Fruit fly (Drosophila melanogaster) S2 (cell line): ENCODE measurements around the gene CG14711.

Source experiments
- CG8478 ChIP-seq: fragments of >200 bp; optimal IDR thresholded peaks from 2 replicates; lab custom pipeline; 2018
- CTCF ChIP-seq, 2 experiments: fragments of >200 bp; optimal IDR thresholded peaks; 2 replicates each; lab custom pipeline; 2018

Gene CG14711

DNA sequence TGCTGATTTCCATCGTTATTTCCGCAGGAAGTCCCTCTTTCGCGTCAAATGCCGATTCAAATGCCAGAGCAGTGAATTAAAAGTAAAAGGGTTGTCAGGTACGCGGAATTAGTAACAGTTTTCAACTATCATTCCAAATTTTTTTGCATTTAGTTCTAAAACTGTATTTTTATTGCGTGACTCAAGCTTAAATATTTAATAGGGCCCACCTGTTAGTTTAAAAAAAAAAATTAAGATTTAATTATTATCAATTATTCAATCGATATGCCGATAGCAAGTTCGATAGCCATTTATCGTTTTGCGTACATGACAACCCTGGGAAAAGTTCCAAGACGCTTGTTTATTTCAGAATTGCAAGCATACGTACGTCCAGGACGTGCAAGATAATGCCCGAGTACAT lies at the start of gene CG14711:
TSS of gene CG14711 (plus strand) at position 315 of the 400 bp plus-strand sequence.
- TF ChIP-seq CG8478 (no peak), CTCF (optimal IDR thresholded peaks at IDR 0.05; lab: Kevin White, UChicago) (no peak)

DNA sequence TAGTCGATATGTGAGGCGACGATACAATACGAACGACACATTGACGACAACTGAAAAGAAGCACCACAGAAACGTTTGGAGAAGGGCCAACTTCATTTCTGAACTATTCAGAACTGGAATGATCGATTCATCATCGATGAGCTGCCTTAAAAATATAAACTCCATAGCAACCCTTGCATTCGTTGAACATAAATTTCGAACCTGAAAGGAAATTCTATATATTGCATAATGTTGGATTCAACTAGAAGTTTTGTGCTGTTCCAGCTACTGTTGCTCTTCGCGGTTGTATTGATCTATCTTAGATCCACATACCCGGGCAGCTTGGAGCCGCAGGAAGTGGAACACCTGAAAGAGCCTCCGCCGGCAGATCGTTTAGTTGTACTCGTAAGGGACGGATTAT lies 44.5 kb upstream of the CG14711 start, which contains the start of the genes CG6790 and CG5342:
TSS of gene CG6790 (minus strand) at position 101 of the 400 bp plus-strand sequence.
TSS of gene CG5342 (plus strand) at position 182 of the 400 bp plus-strand sequence.
- no peak for TF ChIP-seq CG8478

DNA sequence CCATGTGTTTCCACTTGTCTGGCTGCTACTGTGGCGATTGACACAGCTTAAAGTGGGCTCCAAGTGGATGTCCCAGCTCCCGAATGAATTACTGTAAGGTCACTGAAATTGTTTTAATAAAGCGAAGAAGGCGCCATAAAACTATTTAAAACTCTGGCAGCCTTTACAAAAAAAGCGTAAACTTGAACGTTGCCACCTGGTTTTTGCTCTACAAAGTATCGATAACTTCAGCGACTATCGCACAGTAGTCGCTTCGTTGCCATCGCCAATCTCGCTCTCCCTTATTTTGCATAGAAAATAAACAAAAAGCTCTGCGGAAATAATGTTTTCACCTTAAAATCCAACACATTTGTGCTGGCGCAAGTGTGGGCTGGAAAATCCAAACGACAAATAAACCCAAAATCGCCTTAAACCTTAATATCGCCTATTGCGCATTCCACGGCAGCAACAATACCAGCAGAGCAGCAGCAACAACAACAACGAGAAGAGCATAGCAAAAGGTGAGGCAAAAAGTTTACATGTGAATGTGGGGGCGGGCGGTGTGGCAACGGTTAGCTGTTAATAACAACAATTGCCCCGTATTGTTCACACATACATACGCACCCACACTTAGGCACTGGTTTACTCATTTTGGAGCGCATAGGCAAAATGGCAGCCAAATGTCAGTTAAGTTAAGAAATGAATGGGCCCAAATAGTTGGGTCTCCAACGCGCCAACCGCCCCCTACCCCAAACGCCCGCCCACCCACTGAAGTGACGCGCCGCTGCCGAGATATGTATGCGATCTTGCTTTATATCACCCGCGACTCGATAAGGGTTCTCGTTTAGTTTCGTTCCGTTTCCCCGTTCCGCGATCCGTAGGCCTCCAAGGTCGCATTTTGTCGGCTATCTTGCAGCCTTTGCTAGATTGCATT lies 41.5 kb upstream of the CG14711 start, which contains the start of gene wkd:
TSS of gene wkd (plus strand) at position 237 of the 913 bp plus-strand sequence.
- TF ChIP-seq CTCF (optimal IDR thresholded peaks at IDR 0.05; lab: Kevin White, UChicago) (peak; percentile 4 to 47), CG8478 (no peak)

- TF ChIP-seq CTCF (optimal IDR thresholded peaks at IDR 0.05; lab: Kevin White, UChicago) (no peak), CG8478 (no peak)
Measured at dm6 chr3R:11582253-11582589, 40.9 kb upstream of the CG14711 start.

- peak; percentile 54 to 61 for TF ChIP-seq CTCF (optimal IDR thresholded peaks at IDR 0.05; lab: Kevin White, UChicago)
- no peak for TF ChIP-seq CG8478
Measured at dm6 chr3R:11589764-11590358, 33.3 kb upstream of the CG14711 start, which contains the start of gene CG6791. TSS of gene CG6791 (minus strand) at chr3R:11590146.

dm6 chr3R:11595523-11595922 lies 27.6 kb upstream of the CG14711 start:
- TF ChIP-seq CG8478 (no peak), CTCF (optimal IDR thresholded peaks at IDR 0.05; lab: Kevin White, UChicago) (no peak)

- TF ChIP-seq CTCF (optimal IDR thresholded peaks at IDR 0.05; lab: Kevin White, UChicago) (no peak), CG8478 (no peak)
Measured at dm6 chr3R:11603136-11603535, 20.0 kb upstream of the CG14711 start.

- TF ChIP-seq CG8478 (no peak), CTCF (optimal IDR thresholded peaks at IDR 0.05; lab: Kevin White, UChicago) (no peak)
Measured at dm6 chr3R:11604654-11605436, 18.3 kb upstream of the CG14711 start.

dm6 chr3R:11606679-11607078 lies 16.5 kb upstream of the CG14711 start:
- no peak for TF ChIP-seq CTCF (optimal IDR thresholded peaks at IDR 0.05; lab: Kevin White, UChicago)
- TF ChIP-seq CG8478, result no peak

DNA sequence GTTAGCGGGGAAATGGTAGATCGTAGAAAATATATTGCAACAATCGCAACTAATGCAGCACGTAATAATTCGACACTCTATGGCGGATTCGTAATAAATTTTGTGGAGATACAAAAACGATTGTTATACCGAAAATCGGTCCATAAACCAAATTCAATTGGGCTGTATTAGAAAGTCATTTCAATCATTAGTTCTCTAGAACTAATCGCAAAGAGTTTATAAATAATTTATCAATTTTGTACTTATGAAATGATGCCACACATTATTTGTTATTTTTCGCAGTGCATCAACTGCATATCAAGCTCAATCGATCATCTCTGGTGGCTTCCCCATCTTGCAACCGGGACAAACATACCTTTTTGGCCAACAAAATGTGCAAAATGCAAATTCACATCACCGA lies 10.7 kb upstream of the CG14711 start:
- TF ChIP-seq CG8478, result no peak
- TF ChIP-seq CTCF (optimal IDR thresholded peaks at IDR 0.05; lab: Kevin White, UChicago), result no peak

DNA sequence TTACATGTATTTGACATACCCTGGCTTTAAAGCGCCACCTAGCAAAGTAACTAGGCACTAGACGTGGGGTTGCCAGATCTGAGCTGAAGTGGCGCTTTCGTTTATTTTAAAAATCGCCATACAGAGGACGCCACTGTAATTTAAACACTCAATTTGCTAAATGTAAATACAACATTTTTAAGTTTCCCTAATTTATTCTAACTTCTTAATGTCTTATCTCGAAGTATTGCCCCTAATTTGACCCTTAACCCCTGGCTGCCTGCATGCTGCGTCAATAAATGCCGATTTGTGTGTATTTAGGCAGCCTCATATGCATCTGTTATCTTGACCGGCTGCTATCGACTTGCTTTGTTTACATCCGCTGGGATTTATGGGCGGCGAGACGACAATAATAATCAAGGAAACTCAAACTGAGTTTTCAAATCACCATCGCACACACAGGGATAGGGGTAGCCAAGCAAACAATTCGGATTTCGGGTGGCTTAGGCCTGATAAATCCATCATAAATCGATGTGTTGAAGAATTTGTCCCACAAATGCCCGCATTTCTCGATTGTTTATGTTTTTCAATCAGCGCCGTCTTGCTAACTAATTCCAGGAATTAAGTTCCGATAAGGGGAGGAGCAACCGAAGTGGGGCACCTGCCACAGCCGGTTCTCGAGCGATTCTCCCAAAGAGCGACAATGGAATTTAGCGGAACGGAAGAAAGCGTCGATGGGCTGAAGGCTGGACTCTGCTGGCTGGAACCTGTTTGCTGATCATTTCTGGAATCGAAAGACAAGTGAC lies 9.7 kb upstream of the CG14711 start:
- TF ChIP-seq CTCF (optimal IDR thresholded peaks at IDR 0.05; lab: Kevin White, UChicago), result peak; percentile 95 to 98
- no peak for TF ChIP-seq CG8478

DNA sequence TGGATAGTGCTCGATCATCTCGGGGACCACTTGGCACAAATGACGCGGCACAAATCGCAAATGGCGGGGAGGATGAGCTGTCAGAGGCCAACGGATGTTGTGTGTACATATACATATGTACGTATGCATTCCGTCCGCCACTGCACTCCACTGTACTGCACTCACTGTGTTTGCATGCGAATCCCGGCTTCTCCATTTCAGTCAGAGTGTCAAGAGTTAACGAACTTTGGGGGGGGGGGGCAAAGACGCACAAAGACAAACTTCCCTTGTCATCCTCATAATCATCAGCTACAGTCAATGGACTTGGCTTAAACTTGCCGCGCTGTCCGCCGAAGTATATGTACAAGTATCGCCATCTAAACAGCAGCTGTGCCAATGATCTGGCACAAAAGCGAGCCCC lies 9.0 kb upstream of the CG14711 start:
- TF ChIP-seq CG8478, result no peak
- TF ChIP-seq CTCF (optimal IDR thresholded peaks at IDR 0.05; lab: Kevin White, UChicago), result no peak

DNA sequence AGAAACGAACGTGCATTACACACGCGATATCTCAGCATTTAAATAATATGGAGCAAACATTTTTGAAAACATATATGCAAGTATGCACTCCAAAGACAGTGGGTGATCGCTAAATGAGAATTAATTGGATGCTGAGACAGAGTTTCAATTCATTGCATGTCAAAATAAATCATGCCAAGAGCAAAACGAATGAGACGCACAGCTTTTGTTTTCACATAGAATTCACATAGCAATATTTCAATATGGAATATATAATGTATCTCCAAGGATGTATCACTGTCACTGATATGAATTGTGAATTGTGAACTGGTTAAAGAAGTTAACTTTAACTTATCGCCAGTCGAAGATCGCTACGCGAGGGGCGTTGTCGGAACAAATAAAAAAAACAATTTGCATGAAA lies 8.6 kb upstream of the CG14711 start:
- TF ChIP-seq CTCF (optimal IDR thresholded peaks at IDR 0.05; lab: Kevin White, UChicago) (no peak), CG8478 (no peak)

dm6 chr3R:11615415-11616104 lies 7.6 kb upstream of the CG14711 start:
- no peak for TF ChIP-seq CG8478
- no peak for TF ChIP-seq CTCF (optimal IDR thresholded peaks at IDR 0.05; lab: Kevin White, UChicago)
